Worm (Caenorhabditis elegans) whole organism, L4 larva: ENCODE data around the gene tag-241.

Source experiments
- F49E8.2 ChIP-seq: sonication (generic microtip); optimal IDR thresholded peaks from 2 replicates; lab custom pipeline; 2016; ENCODE audit warnings: missing compliant biosample characterization, mild to moderate bottlenecking, missing genetic modification characterization, borderline replicate concordance
- T26A8.4 ChIP-seq: fragments of 200-800 bp; sonication (Bioruptor generic); IDR thresholded peaks from 2 replicates; pipeline ENCODE4 v1.3.6; 2022; ENCODE audit warnings: missing genetic modification characterization, missing compliant biosample characterization
- Y105C5A.15 ChIP-seq: fragments of 200-800 bp; sonication (Bioruptor generic); IDR thresholded peaks from 2 replicates; pipeline ENCODE4 v1.3.6; 2022; ENCODE audit warnings: missing genetic modification characterization, missing compliant biosample characterization
- Y48G9A.11 ChIP-seq: fragments of 200-800 bp; sonication (Bioruptor generic); IDR thresholded peaks from 2 replicates; pipeline ENCODE4 v1.3.6; 2022; ENCODE audit warnings: missing genetic modification reagents, missing genetic modification characterization, missing compliant biosample characterization
- aha-1 ChIP-seq: fragments of 150-350 bp; peaks from one replicate; lab custom pipeline; 2014; ENCODE audit warnings: missing biosample characterization, missing genetic modification characterization
- ama-1 ChIP-seq: fragments of 150-350 bp; optimal IDR thresholded peaks from 2 replicates; lab custom pipeline; 2014; ENCODE audit warnings: inconsistent platforms, mixed read lengths
- attf-4 ChIP-seq: sonication (generic microtip); optimal IDR thresholded peaks from 3 replicates; lab custom pipeline; 2017; ENCODE audit warnings: missing biosample characterization, missing genetic modification characterization
- ceh-44 ChIP-seq: fragments of 200-800 bp; sonication (Bioruptor generic); IDR thresholded peaks from 2 replicates; pipeline ENCODE4 v1.3.6; 2022; ENCODE audit warnings: missing genetic modification reagents, missing genetic modification characterization, missing compliant biosample characterization
- ceh-62 ChIP-seq: sonication (generic microtip); optimal IDR thresholded peaks from 2 replicates; lab custom pipeline; 2017; ENCODE audit warnings: missing biosample characterization, missing genetic modification characterization
- cey-2 ChIP-seq: sonication (generic microtip); optimal IDR thresholded peaks from 3 replicates; lab custom pipeline; 2017; ENCODE audit warnings: missing genetic modification characterization, mild to moderate bottlenecking, missing compliant biosample characterization, antibody characterized with exemption, borderline replicate concordance; ENCODE audit not compliant: insufficient read depth
- daf-12 ChIP-seq: fragments of 150-350 bp; optimal IDR thresholded peaks from 2 replicates; lab custom pipeline; 2014; ENCODE audit warnings: missing biosample characterization, missing genetic modification reagents, missing genetic modification characterization
- dve-1 ChIP-seq: sonication (generic microtip); optimal IDR thresholded peaks from 2 replicates; lab custom pipeline; 2017; ENCODE audit warnings: antibody characterized with exemption, mild to moderate bottlenecking, missing genetic modification characterization, missing compliant biosample characterization; ENCODE audit not compliant: insufficient read depth
- egl-27 ChIP-seq: sonication (generic microtip); optimal IDR thresholded peaks from 3 replicates; lab custom pipeline; 2017; ENCODE audit warnings: missing biosample characterization, missing genetic modification reagents, missing genetic modification characterization
- gei-8 ChIP-seq: fragments of 200-800 bp; sonication (Bioruptor generic); optimal IDR thresholded peaks from 2 replicates; lab custom pipeline; 2018; ENCODE audit warnings: mild to moderate bottlenecking, missing genetic modification characterization, missing compliant biosample characterization
- hmg-1.1 ChIP-seq: fragments of 200-800 bp; sonication (Bioruptor generic); IDR thresholded peaks from 2 replicates; pipeline ENCODE4 v1.3.6; 2022; ENCODE audit warnings: missing genetic modification reagents, missing genetic modification characterization, missing compliant biosample characterization
- lim-7 ChIP-seq: fragments of 200-800 bp; sonication (Bioruptor generic); IDR thresholded peaks from 2 replicates; pipeline ENCODE4 v1.3.6; 2022; ENCODE audit warnings: missing genetic modification characterization, missing compliant biosample characterization
- lin-13 ChIP-seq: fragments of 150-350 bp; optimal IDR thresholded peaks from 2 replicates; lab custom pipeline; 2014; ENCODE audit warnings: missing biosample characterization, missing genetic modification reagents, missing genetic modification characterization
- lin-15B ChIP-seq: fragments of 150-350 bp; sonication (generic microtip); optimal IDR thresholded peaks from 3 replicates; lab custom pipeline; 2014; ENCODE audit warnings: missing biosample characterization, missing genetic modification characterization
- lin-29 ChIP-seq: fragments of 200-800 bp; sonication (Bioruptor generic); IDR thresholded peaks from 2 replicates; pipeline ENCODE4 v1.3.6; 2022; ENCODE audit warnings: missing genetic modification reagents, missing genetic modification characterization, missing compliant biosample characterization
- lin-38 ChIP-seq: fragments of 200-800 bp; sonication (Bioruptor generic); IDR thresholded peaks from 2 replicates; pipeline ENCODE4 v1.3.6; 2022; ENCODE audit warnings: missing genetic modification reagents, missing genetic modification characterization, missing compliant biosample characterization
- lin-39 ChIP-seq: fragments of 150-350 bp; optimal IDR thresholded peaks from 2 replicates; lab custom pipeline; 2014; ENCODE audit warnings: missing biosample characterization, missing genetic modification reagents, missing genetic modification characterization
- lir-3 ChIP-seq: sonication (generic microtip); optimal IDR thresholded peaks from 2 replicates; lab custom pipeline; 2016; ENCODE audit warnings: mild to moderate bottlenecking, missing genetic modification characterization, missing compliant biosample characterization
- madf-9 ChIP-seq: fragments of 200-800 bp; sonication (Bioruptor generic); conservative IDR thresholded peaks from 2 replicates; pipeline ENCODE4 v1.3.6; 2022; ENCODE audit warnings: missing genetic modification reagents, missing genetic modification characterization, missing compliant biosample characterization
- mdt-29 ChIP-seq: fragments of 200-800 bp; sonication (Bioruptor generic); IDR thresholded peaks from 2 replicates; pipeline ENCODE4 v1.3.6; 2022; ENCODE audit warnings: missing genetic modification reagents, missing genetic modification characterization, missing compliant biosample characterization
- mxl-3 ChIP-seq: fragments of 200-800 bp; sonication (Bioruptor generic); optimal IDR thresholded peaks from 2 replicates; lab custom pipeline; 2018; ENCODE audit warnings: mild to moderate bottlenecking, missing genetic modification characterization, missing compliant biosample characterization
- nhr-25 ChIP-seq: sonication (generic microtip); optimal IDR thresholded peaks from 2 replicates; lab custom pipeline; 2017; ENCODE audit warnings: missing genetic modification characterization, mild to moderate bottlenecking, missing compliant biosample characterization, antibody characterized with exemption, moderate library complexity, borderline replicate concordance; ENCODE audit not compliant: insufficient read depth
- nhr-42 ChIP-seq: fragments of 200-800 bp; sonication (Bioruptor generic); IDR thresholded peaks from 2 replicates; pipeline ENCODE4 v1.3.6; 2022; ENCODE audit warnings: missing genetic modification characterization, missing compliant biosample characterization
- nhr-77 ChIP-seq: fragments of 150-350 bp; optimal IDR thresholded peaks from 2 replicates; lab custom pipeline; 2014; ENCODE audit warnings: missing biosample characterization, missing genetic modification characterization
- snpc-4 ChIP-seq: fragments of 150-350 bp; optimal IDR thresholded peaks from 2 replicates; lab custom pipeline; 2014; ENCODE audit warnings: missing biosample characterization, missing genetic modification characterization
- tag-97 ChIP-seq: fragments of 200-800 bp; sonication (Bioruptor generic); IDR thresholded peaks from 2 replicates; pipeline ENCODE4 v1.3.6; 2022; ENCODE audit warnings: missing genetic modification characterization, missing compliant biosample characterization
- tra-1 ChIP-seq: fragments of 200-800 bp; sonication (Bioruptor generic); IDR thresholded peaks from 2 replicates; pipeline ENCODE4 v1.3.6; 2022; ENCODE audit warnings: missing genetic modification reagents, missing genetic modification characterization, missing compliant biosample characterization
- unc-39 ChIP-seq: sonication (generic microtip); optimal IDR thresholded peaks from 2 replicates; lab custom pipeline; 2017; ENCODE audit warnings: missing biosample characterization, missing genetic modification characterization
- zfp-3 ChIP-seq: fragments of 200-800 bp; sonication (Bioruptor generic); conservative IDR thresholded peaks from 2 replicates; pipeline ENCODE4 v1.3.6; 2022; ENCODE audit warnings: missing genetic modification reagents, missing genetic modification characterization, missing compliant biosample characterization

The tag-241 gene

ce11 chrX:11837378-11837777, 13.6 kb downstream of the tag-241 start, which contains the start of gene taf-7.1 (continued):
- no peak for TF ChIP-seq lim-7 (GFP tag; lab: Robert Waterston, UW)
- no peak for TF ChIP-seq hmg-1.1 (GFP tag; lab: Robert Waterston, UW)

ce11 chrX:11843363-11843762, 19.6 kb downstream of the tag-241 start, which contains the start of gene F54F7.2:
Gene F54F7.2, plus strand, starts transcription at chrX:11843663.
- no peak for TF ChIP-seq egl-27 (tag; lab: Kevin White, UChicago)

DNA sequence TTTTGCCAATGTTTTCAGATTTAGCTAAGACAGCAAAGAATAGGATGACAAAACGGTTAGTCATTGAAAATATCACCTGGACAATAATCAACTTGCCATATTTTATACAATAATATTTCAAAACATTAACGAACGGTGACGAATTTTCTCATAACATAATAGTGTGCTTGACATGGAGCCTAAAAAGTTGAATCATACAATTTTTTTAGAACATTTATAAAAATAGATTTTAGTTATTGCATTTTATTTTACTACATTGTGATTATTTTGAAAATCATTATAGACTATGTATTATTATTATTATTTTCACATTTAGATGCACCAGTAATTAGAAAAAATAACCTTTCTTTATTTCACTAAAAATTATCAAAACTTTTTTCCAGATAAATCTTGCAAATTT, 24.8 kb downstream of the tag-241 start, which contains the start of gene F54F7.9:
Gene F54F7.9 (minus strand): TSS at position 101 of the 400 bp plus-strand sequence.
- no peak for TF ChIP-seq mxl-3

- TF ChIP-seq lin-13 (GFP tag; lab: Kevin White, UChicago) (no peak), gei-8 (GFP tag; lab: Kevin White, UChicago) (no peak), lin-39 (no peak), cey-2 (no peak), ceh-44 (no peak), ama-1 (no peak)
- TF ChIP-seq, all 104 proteins: peak for 0
Measured at ce11 chrX:11850082-11850481, 26.3 kb downstream of the tag-241 start, which contains the start of gene F54F7.3. Gene F54F7.3, minus strand, starts transcription at chrX:11850182.

- TF ChIP-seq mdt-29 (GFP tag; lab: Robert Waterston, UW) (no peak), tra-1 (GFP tag; lab: Robert Waterston, UW) (no peak), F49E8.2 (no peak), daf-12 (tag; lab: Kevin White, UChicago) (no peak), ceh-62 (tag; lab: Kevin White, UChicago) (no peak), nhr-25 (tag; lab: Kevin White, UChicago) (no peak), lin-29 (no peak), dve-1 (tag; lab: Kevin White, UChicago) (no peak), attf-4 (no peak), tag-97 (GFP tag; lab: Robert Waterston, UW) (no peak), T26A8.4 (GFP tag; lab: Robert Waterston, UW) (no peak), lir-3 (tag; lab: Kevin White, UChicago) (no peak), lin-38 (GFP tag; lab: Robert Waterston, UW) (no peak), snpc-4 (no peak), Y105C5A.15 (GFP tag; lab: Robert Waterston, UW) (no peak), madf-9 (GFP tag; lab: Robert Waterston, UW) (no peak), zfp-3 (GFP tag; lab: Robert Waterston, UW) (no peak), unc-39 (tag; lab: Kevin White, UChicago) (no peak)
Measured at ce11 chrX:11850572-11850971, 26.8 kb downstream of the tag-241 start, which contains the start of gene F54F7.14. Gene F54F7.14, plus strand, starts transcription at chrX:11850872.

- no peak for TF ChIP-seq lin-15B (tag; lab: Kevin White, UChicago)
- no peak for TF ChIP-seq unc-39 (tag; lab: Kevin White, UChicago)
- no peak for TF ChIP-seq ceh-62 (tag; lab: Kevin White, UChicago)
- no peak for TF ChIP-seq nhr-42 (GFP tag; lab: Robert Waterston, UW)
- no peak for TF ChIP-seq attf-4
- no peak for TF ChIP-seq Y48G9A.11 (GFP tag; lab: Robert Waterston, UW)
- TF ChIP-seq nhr-77 (tag; lab: Kevin White, UChicago), result no peak
- TF ChIP-seq aha-1 (tag; lab: Kevin White, UChicago), result peak; percentile 61
- TF ChIP-seq, all 104 proteins: peak for 1
Measured at ce11 chrX:11852494-11852893, 28.7 kb downstream of the tag-241 start, which contains the start of gene xtr-1. Gene xtr-1, plus strand, starts transcription at chrX:11852794.
